Worm (Caenorhabditis elegans) whole organism, young adult: ENCODE measurements around the gene sru-4.

Experiments used
- B0019.2 ChIP-seq: fragments of 200-800 bp; sonication (Bioruptor generic); conservative IDR thresholded peaks from 2 replicates; pipeline ENCODE4 v1.3.6; 2022; ENCODE audit warnings: missing genetic modification reagents, missing genetic modification characterization, missing compliant biosample characterization
- B0261.1 ChIP-seq: sonication (generic microtip); optimal IDR thresholded peaks from 2 replicates; lab custom pipeline; 2016; ENCODE audit warnings: mild to moderate bottlenecking, missing genetic modification characterization, moderate library complexity, missing compliant biosample characterization
- C06A6.2 ChIP-seq: fragments of 200-800 bp; sonication (Bioruptor generic); conservative IDR thresholded peaks from 2 replicates; pipeline ENCODE4 v1.3.6; 2022; ENCODE audit warnings: missing genetic modification characterization, missing compliant biosample characterization
- F23B12.7 ChIP-seq: sonication (generic microtip); optimal IDR thresholded peaks from 2 replicates; lab custom pipeline; 2017; ENCODE audit warnings: missing genetic modification characterization, mild to moderate bottlenecking, missing compliant biosample characterization, antibody characterized with exemption, moderate library complexity; ENCODE audit not compliant: insufficient read depth
- F37B4.10 ChIP-seq: fragments of 200-800 bp; sonication (Bioruptor generic); IDR thresholded peaks from 2 replicates; pipeline ENCODE4 v1.3.6; 2022; ENCODE audit warnings: missing genetic modification characterization, missing compliant biosample characterization
- F49E8.2 ChIP-seq: sonication (generic microtip); optimal IDR thresholded peaks from 3 replicates; lab custom pipeline; 2017; ENCODE audit warnings: missing genetic modification characterization, mild to moderate bottlenecking, missing compliant biosample characterization, antibody characterized with exemption, moderate library complexity; ENCODE audit not compliant: insufficient read depth
- F57A8.1 ChIP-seq: fragments of 200-800 bp; sonication (Bioruptor generic); optimal IDR thresholded peaks from 2 replicates; lab custom pipeline; 2018; ENCODE audit warnings: mild to moderate bottlenecking, missing genetic modification characterization, moderate library complexity, missing compliant biosample characterization
- K11D2.4 ChIP-seq: fragments of 200-800 bp; sonication (Bioruptor generic); IDR thresholded peaks from 2 replicates; pipeline ENCODE4 v1.3.6; 2022; ENCODE audit warnings: missing genetic modification reagents, missing genetic modification characterization, missing compliant biosample characterization
- Y53F4B.3 ChIP-seq: fragments of 200-800 bp; sonication (Bioruptor generic); IDR thresholded peaks from 2 replicates; pipeline ENCODE4 v1.3.6; 2022; ENCODE audit warnings: missing genetic modification reagents, missing genetic modification characterization, missing compliant biosample characterization
- Y56A3A.18 ChIP-seq: fragments of 200-800 bp; sonication (Bioruptor generic); IDR thresholded peaks from 2 replicates; pipeline ENCODE4 v1.3.6; 2022; ENCODE audit warnings: missing genetic modification reagents, missing genetic modification characterization, missing compliant biosample characterization
- Y67H2A.10 ChIP-seq: fragments of 200-800 bp; sonication (Bioruptor generic); conservative IDR thresholded peaks from 2 replicates; pipeline ENCODE4 v1.3.6; 2022; ENCODE audit warnings: missing genetic modification reagents, missing genetic modification characterization, missing compliant biosample characterization
- ama-1 ChIP-seq, 3 experiments: fragments of 150-350 bp in 1 of 3; sonication (generic microtip) in 2 of 3; optimal IDR thresholded peaks; 2 replicates each; lab custom pipeline; 2014 to 2018; ENCODE audit warnings: missing biosample characterization in 2 of 3, missing genetic modification characterization in 2 of 3, missing genetic modification reagents in 2 of 3
- aptf-2 ChIP-seq: fragments of 200-800 bp; sonication (Bioruptor generic); conservative IDR thresholded peaks from 2 replicates; pipeline ENCODE4 v1.3.6; 2022; ENCODE audit warnings: missing genetic modification reagents, missing genetic modification characterization, missing compliant biosample characterization
- attf-6 ChIP-seq: fragments of 200-800 bp; sonication (Bioruptor generic); IDR thresholded peaks from 2 replicates; pipeline ENCODE4 v1.3.6; 2022; ENCODE audit warnings: missing genetic modification reagents, missing genetic modification characterization, missing compliant biosample characterization
- ceh-100 ChIP-seq: fragments of 200-800 bp; sonication (Bioruptor generic); IDR thresholded peaks from 2 replicates; pipeline ENCODE4 v1.3.6; 2022; ENCODE audit warnings: missing genetic modification reagents, missing genetic modification characterization, missing compliant biosample characterization
- ceh-40 ChIP-seq: fragments of 200-800 bp; sonication (Bioruptor generic); IDR thresholded peaks from 2 replicates; pipeline ENCODE4 v1.3.6; 2022; ENCODE audit warnings: missing genetic modification characterization, missing compliant biosample characterization
- ceh-58 ChIP-seq: fragments of 200-800 bp; sonication (Bioruptor generic); IDR thresholded peaks from 2 replicates; pipeline ENCODE4 v1.3.6; 2022; ENCODE audit warnings: missing genetic modification characterization, missing compliant biosample characterization
- ceh-79 ChIP-seq: sonication (generic microtip); optimal IDR thresholded peaks from 2 replicates; lab custom pipeline; 2017; ENCODE audit warnings: mild to moderate bottlenecking, missing genetic modification characterization, missing compliant biosample characterization
- efl-1 ChIP-seq: fragments of 150-350 bp; optimal IDR thresholded peaks from 2 replicates; lab custom pipeline; 2014; ENCODE audit warnings: missing biosample characterization, missing genetic modification reagents, missing genetic modification characterization
- egl-44 ChIP-seq: fragments of 200-800 bp; sonication (Bioruptor generic); IDR thresholded peaks from 2 replicates; pipeline ENCODE4 v1.3.6; 2022; ENCODE audit warnings: missing genetic modification reagents, missing genetic modification characterization, missing compliant biosample characterization
- egrh-3 ChIP-seq: fragments of 200-800 bp; sonication (Bioruptor generic); IDR thresholded peaks from 2 replicates; pipeline ENCODE4 v1.3.6; 2022; ENCODE audit warnings: missing genetic modification reagents, missing genetic modification characterization, missing compliant biosample characterization
- fkh-3 ChIP-seq: sonication (generic microtip); optimal IDR thresholded peaks from 2 replicates; lab custom pipeline; 2016; ENCODE audit warnings: mild to moderate bottlenecking, missing genetic modification characterization, missing compliant biosample characterization
- hlh-12 ChIP-seq: sonication (generic microtip); optimal IDR thresholded peaks from 2 replicates; lab custom pipeline; 2016; ENCODE audit warnings: missing genetic modification characterization, missing compliant biosample characterization
- hlh-26 ChIP-seq: fragments of 200-800 bp; sonication (Bioruptor generic); conservative IDR thresholded peaks from 2 replicates; pipeline ENCODE4 v1.3.6; 2022; ENCODE audit warnings: missing genetic modification reagents, missing genetic modification characterization, missing compliant biosample characterization
- hmg-20 ChIP-seq: fragments of 200-800 bp; sonication (Bioruptor generic); IDR thresholded peaks from 2 replicates; pipeline ENCODE4 v1.3.6; 2022; ENCODE audit warnings: missing genetic modification reagents, missing genetic modification characterization, missing compliant biosample characterization
- lag-1 ChIP-seq: fragments of 200-800 bp; sonication (Bioruptor generic); IDR thresholded peaks from 2 replicates; pipeline ENCODE4 v1.3.6; 2022; ENCODE audit warnings: missing genetic modification reagents, missing genetic modification characterization, missing compliant biosample characterization
- let-526 ChIP-seq: fragments of 200-800 bp; sonication (Bioruptor generic); IDR thresholded peaks from 2 replicates; pipeline ENCODE4 v1.3.6; 2022; ENCODE audit warnings: missing genetic modification reagents, missing genetic modification characterization, missing compliant biosample characterization
- let-607 ChIP-seq, 2 experiments: fragments of 200-800 bp in 1 of 2; sonication (Bioruptor generic) in 1 of 2; sonication (generic microtip) in 1 of 2; optimal IDR thresholded peaks; 2 replicates each; lab custom pipeline; 2016 to 2018; ENCODE audit warnings: mild to moderate bottlenecking in 2 of 2, missing compliant biosample characterization in 2 of 2, missing genetic modification characterization in 2 of 2, moderate library complexity in 2 of 2, missing genotype in 1 of 2
- lin-26 ChIP-seq: fragments of 200-800 bp; sonication (Bioruptor generic); IDR thresholded peaks from 2 replicates; pipeline ENCODE4 v1.3.6; 2022; ENCODE audit warnings: missing genetic modification reagents, missing genetic modification characterization, missing compliant biosample characterization
- lin-35 ChIP-seq, 3 experiments: fragments of 150-350 bp in 2 of 3; sonication (generic microtip) in 1 of 3; optimal IDR thresholded peaks; 2 replicates each; lab custom pipeline; 2014 to 2018; ENCODE audit warnings: missing biosample characterization in 3 of 3, missing genetic modification characterization in 3 of 3, missing genetic modification reagents in 3 of 3
- lsl-1 ChIP-seq: fragments of 200-800 bp; sonication (Bioruptor generic); optimal IDR thresholded peaks from 2 replicates; lab custom pipeline; 2018; ENCODE audit warnings: mild to moderate bottlenecking, missing genetic modification characterization, moderate library complexity, missing compliant biosample characterization
- madf-8 ChIP-seq: fragments of 200-800 bp; sonication (Bioruptor generic); conservative IDR thresholded peaks from 2 replicates; pipeline ENCODE4 v1.3.6; 2022; ENCODE audit warnings: missing genetic modification reagents, missing genetic modification characterization, missing compliant biosample characterization
- mes-4 ChIP-seq: sonication (generic microtip); optimal IDR thresholded peaks from 2 replicates; lab custom pipeline; 2016; ENCODE audit warnings: missing genotype, missing genetic modification characterization, missing compliant biosample characterization
- nfya-2 ChIP-seq: fragments of 200-800 bp; sonication (Bioruptor generic); IDR thresholded peaks from 2 replicates; pipeline ENCODE4 v1.3.6; 2022; ENCODE audit warnings: missing genetic modification reagents, missing genetic modification characterization, missing compliant biosample characterization
- pha-4 ChIP-seq: fragments of 150-350 bp; sonication (generic microtip); optimal IDR thresholded peaks from 2 replicates; lab custom pipeline; 2014; ENCODE audit warnings: missing biosample characterization, missing genetic modification reagents, missing genetic modification characterization
- rcor-1 ChIP-seq: fragments of 200-800 bp; sonication (Bioruptor generic); IDR thresholded peaks from 2 replicates; pipeline ENCODE4 v1.3.6; 2022; ENCODE audit warnings: missing genetic modification reagents, missing genetic modification characterization, missing compliant biosample characterization
- sdz-38 ChIP-seq: sonication (generic microtip); optimal IDR thresholded peaks from 2 replicates; lab custom pipeline; 2016; ENCODE audit warnings: missing genotype, missing genetic modification characterization, missing compliant biosample characterization
- sea-2 ChIP-seq: fragments of 200-800 bp; sonication (Bioruptor generic); IDR thresholded peaks from 2 replicates; pipeline ENCODE4 v1.3.6; 2022; ENCODE audit warnings: missing genetic modification characterization, missing compliant biosample characterization
- snpc-1.3 ChIP-seq: sonication (generic microtip); optimal IDR thresholded peaks from 2 replicates; lab custom pipeline; 2017; ENCODE audit warnings: missing genetic modification characterization, mild to moderate bottlenecking, missing compliant biosample characterization, antibody characterized with exemption, moderate library complexity, missing genotype, missing genetic modification reagents; ENCODE audit not compliant: insufficient read depth
- tbx-9 ChIP-seq: sonication (generic microtip); optimal IDR thresholded peaks from 2 replicates; lab custom pipeline; 2016; ENCODE audit warnings: borderline replicate concordance, missing genetic modification characterization, inconsistent platforms, missing compliant biosample characterization
- tlf-1 ChIP-seq: fragments of 200-800 bp; sonication (Bioruptor generic); optimal IDR thresholded peaks from 2 replicates; lab custom pipeline; 2018; ENCODE audit warnings: mild to moderate bottlenecking, missing genetic modification characterization, missing compliant biosample characterization
- unc-62 ChIP-seq: fragments of 150-350 bp; optimal IDR thresholded peaks from 2 replicates; lab custom pipeline; 2014; ENCODE audit warnings: missing biosample characterization, missing genetic modification reagents, missing genetic modification characterization
- zfh-2 ChIP-seq: fragments of 200-800 bp; sonication (Bioruptor generic); conservative IDR thresholded peaks from 2 replicates; pipeline ENCODE4 v1.3.6; 2022; ENCODE audit warnings: missing genetic modification reagents, missing genetic modification characterization, missing compliant biosample characterization
- zim-3 ChIP-seq: sonication (generic microtip); optimal IDR thresholded peaks from 2 replicates; lab custom pipeline; 2017; ENCODE audit warnings: mild to moderate bottlenecking, missing genetic modification characterization, moderate library complexity, missing compliant biosample characterization
- ztf-26 ChIP-seq: sonication (generic microtip); optimal IDR thresholded peaks from 2 replicates; lab custom pipeline; 2017; ENCODE audit warnings: missing genetic modification characterization, missing compliant biosample characterization
- ztf-6 ChIP-seq: fragments of 200-800 bp; sonication (Bioruptor generic); IDR thresholded peaks from 2 replicates; pipeline ENCODE4 v1.3.6; 2022; ENCODE audit warnings: missing genetic modification reagents, missing genetic modification characterization, missing compliant biosample characterization

sru-4 gene

ce11 chrIV:9477135-9477928 lies 20.9 kb upstream of the sru-4 start, which contains the start of gene wrt-3 (continued):
- TF ChIP-seq snpc-1.3 (tag; lab: Kevin White, UChicago): peak; percentile 96
- TF ChIP-seq efl-1: no peak
- 0 out of 2 replicates have a peak, but pooled peaks have one; percentile 80 for TF ChIP-seq ceh-58 (GFP tag; lab: Robert Waterston, UW)
- 0 out of 2 replicates have a peak, but pooled peaks have one; percentile 15 for TF ChIP-seq aptf-2
- TF ChIP-seq madf-8 (GFP tag; lab: Robert Waterston, UW): 0 out of 2 replicates have a peak, but pooled peaks have one; percentile 16
- TF ChIP-seq egrh-3 (GFP tag; lab: Robert Waterston, UW): no peak; the same call in 1 of the 2 replicates
- no peak for TF ChIP-seq F37B4.10 (GFP tag; lab: Robert Waterston, UW)
- no peak for TF ChIP-seq ama-1 (optimal IDR thresholded peaks at IDR 0.05; lab: Kevin White, UChicago)
- TF ChIP-seq ama-1 (GFP tag; optimal IDR thresholded peaks at IDR 0.05; lab: Kevin White, UChicago): peak; percentile 74 to 96
- TF ChIP-seq lag-1 (GFP tag; lab: Robert Waterston, UW): no peak
- TF ChIP-seq ceh-79 (tag; lab: Kevin White, UChicago): peak; percentile 61
- 0 out of 2 replicates have a peak, but pooled peaks have one; percentile 37 for TF ChIP-seq B0019.2
- no peak for TF ChIP-seq Y53F4B.3 (GFP tag; lab: Robert Waterston, UW)
- TF ChIP-seq unc-62: no peak
- TF ChIP-seq rcor-1: peak; percentile 77
- TF ChIP-seq tlf-1 (GFP tag; lab: Kevin White, UChicago): peak; percentile 59
- TF ChIP-seq F57A8.1 (GFP tag; lab: Kevin White, UChicago): peak; percentile 88
- peak; percentile 53 for TF ChIP-seq F23B12.7
- TF ChIP-seq hlh-12 (tag; lab: Kevin White, UChicago): peak; percentile 90
- TF ChIP-seq hlh-26: no peak
- no peak for TF ChIP-seq zfh-2 (GFP tag; lab: Robert Waterston, UW)
- no peak for TF ChIP-seq K11D2.4 (GFP tag; lab: Robert Waterston, UW)
- TF ChIP-seq pha-4 (tag; lab: Kevin White, UChicago): no peak
- peak; percentile 87 for TF ChIP-seq attf-6 (GFP tag; lab: Robert Waterston, UW)
- peak; percentile 87 for TF ChIP-seq mes-4 (tag; lab: Kevin White, UChicago)
- TF ChIP-seq ceh-40 (GFP tag; lab: Robert Waterston, UW): peak; percentile 90
- no peak; the same call in 1 of the 2 replicates for TF ChIP-seq Y56A3A.18 (GFP tag; lab: Robert Waterston, UW)
- TF ChIP-seq let-607 (tag; optimal IDR thresholded peaks at IDR 0.05; lab: Kevin White, UChicago): peak; percentile 65 to 67
- peak; percentile 62 for TF ChIP-seq tbx-9
- TF ChIP-seq ztf-6 (GFP tag; lab: Robert Waterston, UW): peak; percentile 35; the same call in 1 of the 2 replicates
- TF ChIP-seq lsl-1 (GFP tag; lab: Kevin White, UChicago): no peak
- no peak for TF ChIP-seq Y67H2A.10 (GFP tag; lab: Robert Waterston, UW)
- TF ChIP-seq sdz-38 (tag; lab: Kevin White, UChicago): peak; percentile 13
- no peak for TF ChIP-seq nfya-2
- no peak for TF ChIP-seq C06A6.2 (GFP tag; lab: Robert Waterston, UW)
- TF ChIP-seq egl-44: no peak; the same call in 1 of the 2 replicates
- TF ChIP-seq let-526 (GFP tag; lab: Robert Waterston, UW): no peak
- TF ChIP-seq zim-3: peak; percentile 97
- TF ChIP-seq lin-35 (GFP tag; optimal IDR thresholded peaks at IDR 0.05; lab: Kevin White, UChicago): peak in 1 of 3 experiments; percentile 7
- peak; percentile 97 for TF ChIP-seq B0261.1
- no peak for TF ChIP-seq sea-2 (GFP tag; lab: Robert Waterston, UW)
- peak; percentile 98 for TF ChIP-seq fkh-3 (tag; lab: Kevin White, UChicago)
- no peak; the same call in 1 of the 2 replicates for TF ChIP-seq ceh-100
- TF ChIP-seq ztf-26: peak; percentile 80
- peak; percentile 98 for TF ChIP-seq lin-26
- peak; percentile 78; the same call in 1 of the 2 replicates for TF ChIP-seq hmg-20 (GFP tag; lab: Robert Waterston, UW)
- TF ChIP-seq F49E8.2 (tag; lab: Kevin White, UChicago): no peak
